Fruit fly (Drosophila melanogaster) whole organism, adult: Measurements from ENCODE around the gene RIOK2.

Source experiments
- CG33017 ChIP-seq: fragments of 200-800 bp; sonication (Bioruptor generic); optimal IDR thresholded peaks from 2 replicates; lab custom pipeline; 2018; ENCODE audit warnings: missing biosample characterization, mild to moderate bottlenecking, missing genetic modification characterization, moderate library complexity
- tj ChIP-seq: fragments of 200-800 bp; sonication (Bioruptor generic); optimal IDR thresholded peaks from 3 replicates; lab custom pipeline; 2017; ENCODE audit warnings: missing biosample characterization, mild to moderate bottlenecking, missing genetic modification characterization, moderate library complexity

DNA sequence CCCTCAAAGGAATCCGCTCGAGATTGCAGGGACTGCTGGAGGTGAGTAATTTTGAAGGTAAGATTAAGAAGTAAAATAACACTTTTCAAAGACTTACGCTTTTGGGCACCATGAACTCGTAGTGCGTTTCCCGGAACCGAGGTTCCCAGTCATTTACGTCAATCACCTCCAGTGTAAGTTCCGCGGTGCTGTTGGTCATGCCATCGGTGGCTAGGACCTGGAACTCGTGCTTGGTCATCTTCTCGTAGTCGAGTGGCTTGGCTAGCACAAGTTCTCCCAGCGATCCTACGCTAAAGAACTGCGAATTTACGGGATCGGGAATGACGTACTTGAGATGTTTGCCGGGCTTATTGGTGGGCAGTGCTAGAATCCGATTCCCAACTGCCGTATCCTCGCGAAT, 40.2 kb upstream of the RIOK2 start:
- TF ChIP-seq tj (GFP tag; lab: Kevin White, UChicago): no peak
- no peak for TF ChIP-seq CG33017 (tag; lab: Kevin White, UChicago)
